ENCODE assay signal across 4 worm cellular contexts in genomic region chrII:9746069-9746468, ce11.
A peak's percentile ranks its signal among the peaks of the same experiment; 100 is the strongest.
TF ChIP-seq lines count a peak whose summit lies in the region.

Y53C12B.1 (minus strand) TSS chrII:9746078.
nos-3 (plus strand) TSS chrII:9746316.

TF ChIP-seq in whole organism, L1 larva, 84 proteins besides CTCF, POLR2A, EP300 and RAD21 (continued from another document and continues in another):
- TF ChIP-seq ceh-90 (tag; optimal IDR thresholded peaks at IDR 0.05; lab: Kevin White, UChicago), result no peak
- TF ChIP-seq lin-14 (GFP tag; optimal IDR thresholded peaks at IDR 0.05; lab: Kevin White, UChicago), result peak; percentile 80
- no peak for TF ChIP-seq nhr-28 (tag; optimal IDR thresholded peaks at IDR 0.05; lab: Kevin White, UChicago)
- TF ChIP-seq C04F5.9 (tag; optimal IDR thresholded peaks at IDR 0.05; lab: Kevin White, UChicago), result peak; percentile 18
- peak; percentile 69 for TF ChIP-seq nhr-77 (tag; optimal IDR thresholded peaks at IDR 0.05; lab: Kevin White, UChicago)
- TF ChIP-seq elt-3 (tag; optimal IDR thresholded peaks at IDR 0.05; lab: Kevin White, UChicago), result peak in 3 of 6 experiments; percentile 8 to 81 (median 69)
- TF ChIP-seq lin-39 (tag; optimal IDR thresholded peaks at IDR 0.05; lab: Kevin White, UChicago), result peak; percentile 55
- peak; percentile 22 for TF ChIP-seq ceh-8 (GFP tag; optimal IDR thresholded peaks at IDR 0.05; lab: Kevin White, UChicago)
- no peak for TF ChIP-seq unc-62 (GFP tag; optimal IDR thresholded peaks at IDR 0.05; lab: Kevin White, UChicago)
- peak; percentile 9 for TF ChIP-seq nhr-237 (tag; optimal IDR thresholded peaks at IDR 0.05; lab: Kevin White, UChicago)
- peak; percentile 80 for TF ChIP-seq xbp-1 (tag; optimal IDR thresholded peaks at IDR 0.05; lab: Kevin White, UChicago)
- TF ChIP-seq aly-2 (tag; optimal IDR thresholded peaks at IDR 0.05; lab: Kevin White, UChicago), result peak; percentile 65
- peak; percentile 42 for TF ChIP-seq fos-1 (tag; optimal IDR thresholded peaks at IDR 0.05; lab: Kevin White, UChicago)
- TF ChIP-seq nhr-71 (tag; optimal IDR thresholded peaks at IDR 0.05; lab: Kevin White, UChicago), result peak; percentile 85
- TF ChIP-seq lir-3 (tag; optimal IDR thresholded peaks at IDR 0.05; lab: Kevin White, UChicago; ENCODE audit: poor library complexity), result peak; percentile 63
- TF ChIP-seq pag-3 (tag; optimal IDR thresholded peaks at IDR 0.05; lab: Kevin White, UChicago; ENCODE audit: borderline replicate concordance, insufficient read depth), result no peak
- TF ChIP-seq ces-1 (GFP tag; optimal IDR thresholded peaks at IDR 0.05; lab: Kevin White, UChicago), result no peak
- TF ChIP-seq dpl-1 (GFP tag; optimal IDR thresholded peaks at IDR 0.05; lab: Kevin White, UChicago), result peak; percentile 71 to 81 (median 78)
- peak; percentile 27 for TF ChIP-seq snpc-4 (tag; optimal IDR thresholded peaks at IDR 0.05; lab: Kevin White, UChicago)
- peak; percentile 63 for TF ChIP-seq grh-1 (GFP tag; IDR thresholded peaks at IDR 0.05; lab: Robert Waterston, UW)
- TF ChIP-seq aha-1 (tag; optimal IDR thresholded peaks at IDR 0.05; lab: Kevin White, UChicago), result no peak
- TF ChIP-seq unc-98 (GFP tag; IDR thresholded peaks at IDR 0.05; lab: Robert Waterston, UW), result no peak
- TF ChIP-seq ztf-4 (tag; optimal IDR thresholded peaks at IDR 0.05; lab: Kevin White, UChicago), result no peak
- peak; percentile 89 for TF ChIP-seq snu-23 (GFP tag; optimal IDR thresholded peaks at IDR 0.05; lab: Kevin White, UChicago)
- TF ChIP-seq egl-27 (tag; optimal IDR thresholded peaks at IDR 0.05; lab: Kevin White, UChicago), result no peak
- peak; percentile 64 for TF ChIP-seq lin-13 (GFP tag; optimal IDR thresholded peaks at IDR 0.05; lab: Kevin White, UChicago)
- no peak for TF ChIP-seq alr-1 (tag; optimal IDR thresholded peaks at IDR 0.05; lab: Kevin White, UChicago; ENCODE audit: borderline replicate concordance)
- peak; percentile 73 for TF ChIP-seq unc-130 (tag; optimal IDR thresholded peaks at IDR 0.05; lab: Kevin White, UChicago)
- peak; percentile 89 for TF ChIP-seq isw-1 (GFP tag; IDR thresholded peaks at IDR 0.05; lab: Robert Waterston, UW)
- peak; percentile 61 for TF ChIP-seq mep-1 (tag; optimal IDR thresholded peaks at IDR 0.05; lab: Kevin White, UChicago)
- TF ChIP-seq hlh-4 (tag; optimal IDR thresholded peaks at IDR 0.05; lab: Kevin White, UChicago), result no peak
- TF ChIP-seq egl-13 (tag; optimal IDR thresholded peaks at IDR 0.05; lab: Kevin White, UChicago), result peak; percentile 39

TF ChIP-seq in whole organism, L2 larva, 48 proteins besides CTCF, POLR2A, EP300 and RAD21 (continued from another document):
- no peak for TF ChIP-seq nhr-6 (tag; optimal IDR thresholded peaks at IDR 0.05; lab: Kevin White, UChicago)
- TF ChIP-seq lsy-2 (tag; optimal IDR thresholded peaks at IDR 0.05; lab: Kevin White, UChicago), result peak; percentile 97 to 99
- peak; percentile 62 for TF ChIP-seq mab-5 (tag; optimal IDR thresholded peaks at IDR 0.05; lab: Kevin White, UChicago)
- peak; percentile 24 for TF ChIP-seq blmp-1 (tag; optimal IDR thresholded peaks at IDR 0.05; lab: Kevin White, UChicago; ENCODE audit: insufficient read depth)
- TF ChIP-seq Y55F3AM.14 (GFP tag; optimal IDR thresholded peaks at IDR 0.05; lab: Kevin White, UChicago), result no peak
- peak; percentile 12 for TF ChIP-seq egl-27 (tag; optimal IDR thresholded peaks at IDR 0.05; lab: Kevin White, UChicago)
- no peak for TF ChIP-seq dmd-4 (tag; optimal IDR thresholded peaks at IDR 0.05; lab: Kevin White, UChicago)
- no peak for TF ChIP-seq nhr-10 (tag; optimal IDR thresholded peaks at IDR 0.05; lab: Kevin White, UChicago)
- no peak for TF ChIP-seq nhr-23 (tag; optimal IDR thresholded peaks at IDR 0.05; lab: Kevin White, UChicago)
- TF ChIP-seq C34F6.9 (tag; optimal IDR thresholded peaks at IDR 0.05; lab: Kevin White, UChicago), result peak; percentile 85
- peak; percentile 98 for TF ChIP-seq unc-55 (GFP tag; optimal IDR thresholded peaks at IDR 0.05; lab: Kevin White, UChicago)
- no peak for TF ChIP-seq zag-1 (tag; optimal IDR thresholded peaks at IDR 0.05; lab: Kevin White, UChicago)
- TF ChIP-seq ztf-4 (tag; optimal IDR thresholded peaks at IDR 0.05; lab: Kevin White, UChicago), result no peak
- TF ChIP-seq ceh-16 (tag; optimal IDR thresholded peaks at IDR 0.05; lab: Kevin White, UChicago), result peak; percentile 17
- peak; percentile 83 for TF ChIP-seq nhr-21 (tag; optimal IDR thresholded peaks at IDR 0.05; lab: Kevin White, UChicago)
- TF ChIP-seq ama-1 (optimal IDR thresholded peaks at IDR 0.05; lab: Kevin White, UChicago), result no peak
- TF ChIP-seq nhr-237 (tag; optimal IDR thresholded peaks at IDR 0.05; lab: Kevin White, UChicago), result no peak

TF ChIP-seq in whole organism, L4 larva, 104 proteins besides CTCF, POLR2A, EP300 and RAD21 (continued from another document and continues in another):
- TF ChIP-seq Y48G9A.11 (GFP tag; IDR thresholded peaks at IDR 0.05; lab: Robert Waterston, UW), result no peak
- peak; percentile 88 for TF ChIP-seq nhr-11 (tag; optimal IDR thresholded peaks at IDR 0.05; lab: Kevin White, UChicago)
- peak; percentile 54 for TF ChIP-seq lin-38 (GFP tag; IDR thresholded peaks at IDR 0.05; lab: Robert Waterston, UW)
- no peak for TF ChIP-seq snpc-4 (tag; optimal IDR thresholded peaks at IDR 0.05; lab: Kevin White, UChicago)
- no peak for TF ChIP-seq zip-2 (tag; optimal IDR thresholded peaks at IDR 0.05; lab: Kevin White, UChicago)
- TF ChIP-seq unc-62 (GFP tag; optimal IDR thresholded peaks at IDR 0.05 in 1 of 2; lab: Kevin White, UChicago), result peak in 1 of 2 experiments; percentile 88
- TF ChIP-seq unc-62 (tag; optimal IDR thresholded peaks at IDR 0.05; lab: Kevin White, UChicago), result no peak
- no peak for TF ChIP-seq duxl-1 (tag; optimal IDR thresholded peaks at IDR 0.05; lab: Kevin White, UChicago; ENCODE audit: poor library complexity)
- TF ChIP-seq ceh-20 (GFP tag; IDR thresholded peaks at IDR 0.05; lab: Robert Waterston, UW), result 0 out of 2 replicates have a peak, but pooled peaks have one; percentile 13
- TF ChIP-seq lin-1 (GFP tag; IDR thresholded peaks at IDR 0.05; lab: Robert Waterston, UW), result no peak
- TF ChIP-seq skn-1 (tag; optimal IDR thresholded peaks at IDR 0.05; lab: Kevin White, UChicago), result no peak
- TF ChIP-seq ceh-28 (tag; optimal IDR thresholded peaks at IDR 0.05; lab: Kevin White, UChicago), result no peak
- no peak for TF ChIP-seq sdz-12 (GFP tag; optimal IDR thresholded peaks at IDR 0.05; lab: Kevin White, UChicago)
- peak; percentile 54 for TF ChIP-seq ama-1 (optimal IDR thresholded peaks at IDR 0.05; lab: Kevin White, UChicago)
- no peak for TF ChIP-seq ceh-32 (tag; optimal IDR thresholded peaks at IDR 0.05; lab: Kevin White, UChicago; ENCODE audit: poor library complexity)
- no peak for TF ChIP-seq spr-1 (tag; optimal IDR thresholded peaks at IDR 0.05; lab: Kevin White, UChicago)
- no peak for TF ChIP-seq daf-16 (GFP tag; optimal IDR thresholded peaks at IDR 0.05; lab: Kevin White, UChicago)
- peak; percentile 51 for TF ChIP-seq daf-16 (tag; optimal IDR thresholded peaks at IDR 0.05; lab: Kevin White, UChicago)
- TF ChIP-seq T26A8.4 (GFP tag; IDR thresholded peaks at IDR 0.05; lab: Robert Waterston, UW), result peak; percentile 12; the same call in 1 of the 2 replicates
- TF ChIP-seq mdl-1 (tag; optimal IDR thresholded peaks at IDR 0.05; lab: Kevin White, UChicago), result no peak
- TF ChIP-seq ceh-82 (tag; optimal IDR thresholded peaks at IDR 0.05; lab: Kevin White, UChicago), result no peak
- peak; percentile 73 for TF ChIP-seq dve-1 (tag; optimal IDR thresholded peaks at IDR 0.05; lab: Kevin White, UChicago; ENCODE audit: insufficient read depth)
- no peak for TF ChIP-seq Y5F2A.4 (GFP tag; optimal IDR thresholded peaks at IDR 0.05; lab: Kevin White, UChicago)
- TF ChIP-seq arid-1 (GFP tag; conservative IDR thresholded peaks at IDR 0.05; lab: Robert Waterston, UW), result peak; percentile 57; the same call in 1 of the 2 replicates
- TF ChIP-seq tra-1 (GFP tag; IDR thresholded peaks at IDR 0.05; lab: Robert Waterston, UW), result 0 out of 2 replicates have a peak, but pooled peaks have one; percentile 34
- peak; percentile 80 for TF ChIP-seq dpl-1 (GFP tag; optimal IDR thresholded peaks at IDR 0.05; lab: Kevin White, UChicago)
- no peak for TF ChIP-seq lir-3 (tag; optimal IDR thresholded peaks at IDR 0.05; lab: Kevin White, UChicago)
- TF ChIP-seq php-3 (GFP tag; IDR thresholded peaks at IDR 0.05; lab: Robert Waterston, UW), result 0 out of 2 replicates have a peak, but pooled peaks have one; percentile 16
- TF ChIP-seq nhr-28 (tag; optimal IDR thresholded peaks at IDR 0.05; lab: Kevin White, UChicago), result peak; percentile 55
- TF ChIP-seq ceh-62 (tag; optimal IDR thresholded peaks at IDR 0.05; lab: Kevin White, UChicago), result no peak
- no peak for TF ChIP-seq madf-9 (GFP tag; conservative IDR thresholded peaks at IDR 0.05; lab: Robert Waterston, UW)
- TF ChIP-seq zip-11 (GFP tag; IDR thresholded peaks at IDR 0.05; lab: Robert Waterston, UW), result no peak
- TF ChIP-seq hlh-30 (tag; optimal IDR thresholded peaks at IDR 0.05; lab: Kevin White, UChicago; ENCODE audit: insufficient read depth), result peak; percentile 76
- TF ChIP-seq snpc-1.2 (GFP tag; IDR thresholded peaks at IDR 0.05; lab: Robert Waterston, UW), result no peak
- no peak for TF ChIP-seq ztf-11 (tag; optimal IDR thresholded peaks at IDR 0.05; lab: Kevin White, UChicago)
- TF ChIP-seq lin-13 (GFP tag; optimal IDR thresholded peaks at IDR 0.05; lab: Kevin White, UChicago), result peak; percentile 59
- TF ChIP-seq vab-7 (GFP tag; IDR thresholded peaks at IDR 0.05; lab: Robert Waterston, UW), result no peak
- TF ChIP-seq F44E2.7 (GFP tag; IDR thresholded peaks at IDR 0.05; lab: Robert Waterston, UW), result no peak
- no peak for TF ChIP-seq unc-39 (tag; optimal IDR thresholded peaks at IDR 0.05; lab: Kevin White, UChicago)
- peak; percentile 56 for TF ChIP-seq hmg-1.1 (GFP tag; IDR thresholded peaks at IDR 0.05; lab: Robert Waterston, UW)
- peak; percentile 95 to 99 for TF ChIP-seq lsy-2 (tag; optimal IDR thresholded peaks at IDR 0.05; lab: Kevin White, UChicago)
- no peak for TF ChIP-seq nhr-237 (tag; optimal IDR thresholded peaks at IDR 0.05; lab: Kevin White, UChicago)
- TF ChIP-seq dmd-6 (GFP tag; IDR thresholded peaks at IDR 0.05; lab: Robert Waterston, UW), result peak; percentile 41
- TF ChIP-seq dmd-8 (GFP tag; IDR thresholded peaks at IDR 0.05; lab: Robert Waterston, UW), result no peak

TF ChIP-seq in whole organism, young adult, 124 proteins besides CTCF, POLR2A, EP300 and RAD21 (continued from another document):
- TF ChIP-seq dpff-1 (tag; optimal IDR thresholded peaks at IDR 0.05; lab: Kevin White, UChicago), result no peak
- TF ChIP-seq somi-1 (GFP tag; optimal IDR thresholded peaks at IDR 0.05; lab: Kevin White, UChicago), result no peak
- TF ChIP-seq ets-4 (GFP tag; optimal IDR thresholded peaks at IDR 0.05; lab: Kevin White, UChicago), result no peak
- no peak for TF ChIP-seq C06A6.2 (GFP tag; conservative IDR thresholded peaks at IDR 0.05; lab: Robert Waterston, UW)
- TF ChIP-seq nfya-1 (tag; optimal IDR thresholded peaks at IDR 0.05; lab: Kevin White, UChicago; ENCODE audit: borderline replicate concordance, insufficient read depth), result no peak
- TF ChIP-seq aptf-2 (GFP tag; conservative IDR thresholded peaks at IDR 0.05; lab: Robert Waterston, UW), result no peak
- no peak for TF ChIP-seq tbx-9 (tag; optimal IDR thresholded peaks at IDR 0.05; lab: Kevin White, UChicago; ENCODE audit: borderline replicate concordance)
- no peak for TF ChIP-seq nfyb-1 (GFP tag; IDR thresholded peaks at IDR 0.05; lab: Robert Waterston, UW)
- TF ChIP-seq lir-1 (GFP tag; conservative IDR thresholded peaks at IDR 0.05; lab: Robert Waterston, UW), result no peak
- TF ChIP-seq Y79H2A.3 (GFP tag; conservative IDR thresholded peaks at IDR 0.05; lab: Robert Waterston, UW), result no peak
- no peak for TF ChIP-seq Y56A3A.18 (GFP tag; IDR thresholded peaks at IDR 0.05; lab: Robert Waterston, UW)
- TF ChIP-seq him-1 (tag; optimal IDR thresholded peaks at IDR 0.05; lab: Kevin White, UChicago), result no peak
- TF ChIP-seq egl-44 (GFP tag; IDR thresholded peaks at IDR 0.05; lab: Robert Waterston, UW), result no peak
- TF ChIP-seq lin-54 (GFP tag; optimal IDR thresholded peaks at IDR 0.05; lab: Kevin White, UChicago), result peak; percentile 56
- TF ChIP-seq F10E7.11 (tag; optimal IDR thresholded peaks at IDR 0.05; lab: Kevin White, UChicago), result no peak
- TF ChIP-seq B0336.3 (GFP tag; IDR thresholded peaks at IDR 0.05; lab: Robert Waterston, UW), result no peak
- TF ChIP-seq attf-6 (GFP tag; IDR thresholded peaks at IDR 0.05; lab: Robert Waterston, UW), result no peak
- peak; percentile 25 for TF ChIP-seq F23B12.7 (tag; optimal IDR thresholded peaks at IDR 0.05; lab: Kevin White, UChicago; ENCODE audit: insufficient read depth)
- TF ChIP-seq F22D6.2 (tag; optimal IDR thresholded peaks at IDR 0.05; lab: Kevin White, UChicago), result no peak
- no peak for TF ChIP-seq lag-1 (GFP tag; IDR thresholded peaks at IDR 0.05; lab: Robert Waterston, UW)
- TF ChIP-seq madf-10 (tag; optimal IDR thresholded peaks at IDR 0.05; lab: Kevin White, UChicago), result no peak
- no peak for TF ChIP-seq chd-7 (tag; optimal IDR thresholded peaks at IDR 0.05; lab: Kevin White, UChicago)
- no peak for TF ChIP-seq fkh-3 (tag; optimal IDR thresholded peaks at IDR 0.05; lab: Kevin White, UChicago)
- TF ChIP-seq hrde-1 (tag; optimal IDR thresholded peaks at IDR 0.05; lab: Kevin White, UChicago; ENCODE audit: borderline replicate concordance), result no peak
- TF ChIP-seq dox-1 (GFP tag; IDR thresholded peaks at IDR 0.05; lab: Robert Waterston, UW), result peak; percentile 59; the same call in 1 of the 2 replicates
- no peak for TF ChIP-seq T07F8.4 (tag; optimal IDR thresholded peaks at IDR 0.05; lab: Kevin White, UChicago)
- no peak for TF ChIP-seq mel-28 (tag; optimal IDR thresholded peaks at IDR 0.05; lab: Kevin White, UChicago; ENCODE audit: borderline replicate concordance)
- TF ChIP-seq repo-1 (tag; optimal IDR thresholded peaks at IDR 0.05; lab: Kevin White, UChicago), result no peak
- TF ChIP-seq lsy-27 (tag; optimal IDR thresholded peaks at IDR 0.05; lab: Kevin White, UChicago; ENCODE audit: borderline replicate concordance, insufficient read depth), result no peak
- peak; percentile 46 for TF ChIP-seq ZK185.1 (tag; optimal IDR thresholded peaks at IDR 0.05; lab: Kevin White, UChicago; ENCODE audit: poor library complexity, severe bottlenecking)
- TF ChIP-seq T26A5.8 (tag; optimal IDR thresholded peaks at IDR 0.05; lab: Kevin White, UChicago), result no peak
- no peak for TF ChIP-seq mes-4 (tag; optimal IDR thresholded peaks at IDR 0.05; lab: Kevin White, UChicago)
- no peak for TF ChIP-seq let-526 (GFP tag; IDR thresholded peaks at IDR 0.05; lab: Robert Waterston, UW)
- no peak for TF ChIP-seq nhr-120 (GFP tag; IDR thresholded peaks at IDR 0.05; lab: Robert Waterston, UW)
- TF ChIP-seq tbp1 (GFP tag; optimal IDR thresholded peaks at IDR 0.05; lab: Kevin White, UChicago), result peak; percentile 46
- no peak for TF ChIP-seq hlh-12 (tag; optimal IDR thresholded peaks at IDR 0.05; lab: Kevin White, UChicago)
